Fruit fly (Drosophila melanogaster): Measurements from ENCODE around the gene Tango1.

The Tango1 gene

DNA sequence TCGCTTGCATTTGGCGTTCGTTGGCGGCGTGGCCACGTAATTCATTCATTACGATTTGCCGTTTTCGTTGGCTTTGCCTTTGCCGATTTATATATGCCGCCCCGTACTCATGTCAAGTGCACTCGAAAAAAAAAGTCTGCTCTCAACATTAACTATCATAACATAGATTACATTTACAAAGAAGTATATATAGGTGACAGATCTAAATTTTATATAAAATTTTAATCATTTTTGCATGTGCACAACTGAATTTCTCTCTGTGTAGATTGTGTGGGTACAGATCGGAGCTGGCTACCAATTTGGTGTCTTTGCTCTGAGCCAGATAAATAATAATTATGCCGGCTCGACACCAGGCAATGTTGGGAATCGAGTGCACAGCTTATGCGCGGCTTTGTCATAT is 49.2 kb downstream of the Tango1 start (continued):
- TF ChIP-seq Smox (GFP tag; optimal IDR thresholded peaks at IDR 0.05) (peak; percentile 73), CG8119 (GFP tag; IDR thresholded peaks at IDR 0.05) (peak; percentile 81), CG34406 (GFP tag; optimal IDR thresholded peaks at IDR 0.05) (peak; percentile 69), Sox14 (GFP tag; optimal IDR thresholded peaks at IDR 0.05) (peak; percentile 73), Hr38 (GFP tag; optimal IDR thresholded peaks at IDR 0.05) (no peak), Ets96B (tag; optimal IDR thresholded peaks at IDR 0.05) (peak; percentile 67), CG31627 (GFP tag; optimal IDR thresholded peaks at IDR 0.05) (peak; percentile 75), topi (GFP tag; optimal IDR thresholded peaks at IDR 0.05) (peak; percentile 72), CG6854 (GFP tag; optimal IDR thresholded peaks at IDR 0.05) (peak; percentile 44), svp (GFP tag) (peak; percentile 81), CG11902 (GFP tag; optimal IDR thresholded peaks at IDR 0.05) (peak; percentile 56), CG8319 (GFP tag; optimal IDR thresholded peaks at IDR 0.05) (peak; percentile 40), cyc (GFP tag; optimal IDR thresholded peaks at IDR 0.05) (peak; percentile 74), dsx (GFP tag; optimal IDR thresholded peaks at IDR 0.05; ENCODE audit: poor library complexity, severe bottlenecking) (peak; percentile 45), Hr4 (GFP tag; optimal IDR thresholded peaks at IDR 0.05) (peak; percentile 85), CG6163 (GFP tag; IDR thresholded peaks at IDR 0.05) (peak; percentile 88), Ets21C (GFP tag; optimal IDR thresholded peaks at IDR 0.05) (peak; percentile 69), CG6792 (GFP tag; optimal IDR thresholded peaks at IDR 0.05) (peak; percentile 51), dac (GFP tag; optimal IDR thresholded peaks at IDR 0.05) (peak; percentile 34), CG6808 (GFP tag; optimal IDR thresholded peaks at IDR 0.05) (peak; percentile 16), CG32006 (GFP tag; optimal IDR thresholded peaks at IDR 0.05) (peak; percentile 71), fkh (GFP tag; optimal IDR thresholded peaks at IDR 0.05) (no peak), Lpt (GFP tag; optimal IDR thresholded peaks at IDR 0.05) (peak; percentile 68), OdsH (GFP tag; optimal IDR thresholded peaks at IDR 0.05) (peak; percentile 81), fd59A (GFP tag; optimal IDR thresholded peaks at IDR 0.05) (peak; percentile 21), CG10669 (GFP tag; optimal IDR thresholded peaks at IDR 0.05) (peak; percentile 58), Sox102F (GFP tag; optimal IDR thresholded peaks at IDR 0.05) (peak; percentile 63), Blimp-1 (GFP tag; optimal IDR thresholded peaks at IDR 0.05) (peak; percentile 26)

DNA sequence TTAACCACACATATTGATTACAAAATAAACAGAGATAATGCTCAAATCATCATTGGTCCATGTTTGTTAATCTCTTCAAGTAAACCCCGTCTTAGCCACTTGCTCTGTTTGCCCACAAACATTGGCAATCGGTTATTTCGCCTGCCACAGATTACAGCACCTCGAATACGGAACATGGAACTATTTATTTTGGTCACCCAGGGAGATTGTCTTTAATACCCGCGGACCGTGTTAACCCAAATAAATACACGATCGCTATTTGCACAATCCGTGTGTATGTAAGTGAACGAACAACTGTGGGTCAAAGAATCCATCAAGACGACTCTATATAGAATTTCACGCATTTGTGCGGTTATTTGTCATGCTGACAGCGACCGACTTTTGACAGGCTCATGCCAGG is 51.6 kb downstream of the Tango1 start:
- no peak for TF ChIP-seq CG9139 (GFP tag; optimal IDR thresholded peaks at IDR 0.05)
- TF ChIP-seq Hr38 (GFP tag; optimal IDR thresholded peaks at IDR 0.05): no peak
- TF ChIP-seq fkh (GFP tag; optimal IDR thresholded peaks at IDR 0.05): peak; percentile 90
- peak; percentile 2 for TF ChIP-seq CG10631 (GFP tag; optimal IDR thresholded peaks at IDR 0.05)
- TF ChIP-seq spab (GFP tag; optimal IDR thresholded peaks at IDR 0.05): no peak
- peak; percentile 11 for TF ChIP-seq CG8632 (GFP tag; optimal IDR thresholded peaks at IDR 0.05)
- peak; percentile 36 for TF ChIP-seq Eip78C (GFP tag)

DNA sequence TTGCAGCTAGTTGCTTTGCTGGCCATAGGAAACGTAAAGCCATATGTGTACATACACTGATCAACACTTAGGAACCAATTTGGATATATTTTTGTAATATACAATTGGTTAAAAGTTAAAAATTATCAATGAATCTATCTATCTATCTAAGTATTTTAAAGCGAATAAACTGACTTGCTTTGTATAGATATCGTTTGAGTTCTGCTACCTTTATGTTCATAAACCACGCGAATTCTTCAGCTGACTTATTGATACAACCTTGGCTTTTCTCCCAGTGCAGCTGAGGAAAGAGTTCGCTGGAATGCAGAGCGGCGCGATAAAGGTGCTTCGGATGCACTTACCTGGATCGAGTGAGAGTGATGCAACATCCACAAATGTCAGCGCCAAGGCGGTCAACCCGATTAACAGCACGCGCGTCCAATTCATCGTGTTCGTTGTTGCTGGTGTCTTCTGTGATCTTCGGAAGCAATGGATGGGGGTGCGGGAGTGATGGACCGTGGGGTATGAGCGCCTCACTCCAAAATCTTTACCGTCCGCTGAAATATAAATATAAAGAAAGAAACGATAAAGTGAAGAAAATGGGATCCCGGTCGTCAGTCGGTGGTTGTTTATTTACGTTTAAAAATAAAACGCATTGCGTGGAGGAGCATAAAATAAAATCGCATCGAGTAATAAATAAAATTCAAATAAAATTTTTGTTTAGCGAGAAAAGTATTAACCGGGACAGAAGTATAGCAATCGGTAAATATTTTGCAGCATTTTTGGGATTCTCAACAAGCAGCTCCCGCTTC is 52.4 kb downstream of the Tango1 start:
- TF ChIP-seq salr (GFP tag; optimal IDR thresholded peaks at IDR 0.05): no peak
- peak; percentile 5 for TF ChIP-seq Sox14 (GFP tag; optimal IDR thresholded peaks at IDR 0.05)
- no peak for TF ChIP-seq CG6276 (GFP tag; optimal IDR thresholded peaks at IDR 0.05)
- peak; percentile 15 for TF ChIP-seq CG3032 (tag; optimal IDR thresholded peaks at IDR 0.05)
- TF ChIP-seq CG9139 (GFP tag; optimal IDR thresholded peaks at IDR 0.05): no peak
- no peak for TF ChIP-seq CG15336 (GFP tag; IDR thresholded peaks at IDR 0.05)
- TF ChIP-seq Ets96B (tag; optimal IDR thresholded peaks at IDR 0.05): peak; percentile 51
- TF ChIP-seq eg (GFP tag; IDR thresholded peaks at IDR 0.05): no peak
- TF ChIP-seq esn (GFP tag; optimal IDR thresholded peaks at IDR 0.05): peak; percentile 38
- no peak for TF ChIP-seq Hr4 (GFP tag; optimal IDR thresholded peaks at IDR 0.05)
- TF ChIP-seq CG6808 (GFP tag; optimal IDR thresholded peaks at IDR 0.05): peak; percentile 21
- TF ChIP-seq cyc (GFP tag; optimal IDR thresholded peaks at IDR 0.05): no peak
- TF ChIP-seq net (GFP tag; optimal IDR thresholded peaks at IDR 0.05): peak; percentile 13
- TF ChIP-seq dsx (GFP tag; optimal IDR thresholded peaks at IDR 0.05; ENCODE audit: poor library complexity, severe bottlenecking): peak; percentile 20
- TF ChIP-seq CG8119 (GFP tag; IDR thresholded peaks at IDR 0.05): no peak
- no peak for TF ChIP-seq CG6163 (GFP tag; IDR thresholded peaks at IDR 0.05)
- peak; percentile 8 for TF ChIP-seq CG32006 (GFP tag; optimal IDR thresholded peaks at IDR 0.05)
- no peak for TF ChIP-seq fkh (GFP tag; optimal IDR thresholded peaks at IDR 0.05)
- peak; percentile 72 for TF ChIP-seq Blimp-1 (GFP tag; optimal IDR thresholded peaks at IDR 0.05)
- TF ChIP-seq fd59A (GFP tag; optimal IDR thresholded peaks at IDR 0.05): no peak
- TF ChIP-seq achi (GFP tag; optimal IDR thresholded peaks at IDR 0.05): peak; percentile 24
- TF ChIP-seq CG6854 (GFP tag; optimal IDR thresholded peaks at IDR 0.05): no peak
- no peak for TF ChIP-seq fd85E (GFP tag; optimal IDR thresholded peaks at IDR 0.05)
- TF ChIP-seq CG10631 (GFP tag; optimal IDR thresholded peaks at IDR 0.05): peak; percentile 1
- peak; percentile 13 to 18 for TF ChIP-seq ss (GFP tag; optimal IDR thresholded peaks at IDR 0.05)
- TF ChIP-seq Hr38 (GFP tag; optimal IDR thresholded peaks at IDR 0.05): no peak
- TF ChIP-seq Sox102F (GFP tag; optimal IDR thresholded peaks at IDR 0.05): no peak
- TF ChIP-seq spab (GFP tag; optimal IDR thresholded peaks at IDR 0.05): peak; percentile 18
- TF ChIP-seq Eip78C (GFP tag): peak; percentile 89
- TF ChIP-seq CG1621 (tag; optimal IDR thresholded peaks at IDR 0.05): no peak
